Worm (Caenorhabditis elegans) whole organism, L4 larva: Measurements from ENCODE around the gene pro-2.

Experiments used
- D1046.2 ChIP-seq: fragments of 200-800 bp; sonication (Bioruptor generic); IDR thresholded peaks from 2 replicates; pipeline ENCODE4 v1.3.6; 2022; ENCODE audit warnings: missing genetic modification characterization, missing compliant biosample characterization
- F37D6.2 ChIP-seq: sonication (generic microtip); optimal IDR thresholded peaks from 2 replicates; lab custom pipeline; 2016; ENCODE audit warnings: mild to moderate bottlenecking, missing genetic modification characterization, missing compliant biosample characterization
- T20F7.1 ChIP-seq: fragments of 200-800 bp; sonication (Bioruptor generic); optimal IDR thresholded peaks from 2 replicates; lab custom pipeline; 2018; ENCODE audit warnings: mild to moderate bottlenecking, missing genetic modification characterization, missing compliant biosample characterization
- Y48G9A.11 ChIP-seq: fragments of 200-800 bp; sonication (Bioruptor generic); IDR thresholded peaks from 2 replicates; pipeline ENCODE4 v1.3.6; 2022; ENCODE audit warnings: missing genetic modification reagents, missing genetic modification characterization, missing compliant biosample characterization
- Y75B8A.6 ChIP-seq: fragments of 200-800 bp; sonication (Bioruptor generic); IDR thresholded peaks from 2 replicates; pipeline ENCODE4 v1.3.6; 2022; ENCODE audit warnings: missing genetic modification reagents, missing genetic modification characterization, missing compliant biosample characterization
- ama-1 ChIP-seq: fragments of 150-350 bp; optimal IDR thresholded peaks from 2 replicates; lab custom pipeline; 2014; ENCODE audit warnings: inconsistent platforms, mixed read lengths
- arid-1 ChIP-seq: fragments of 200-800 bp; sonication (Bioruptor generic); conservative IDR thresholded peaks from 2 replicates; pipeline ENCODE4 v1.3.6; 2022; ENCODE audit warnings: missing genetic modification reagents, missing genetic modification characterization, missing compliant biosample characterization
- ceh-20 ChIP-seq: fragments of 200-800 bp; sonication (Bioruptor generic); IDR thresholded peaks from 2 replicates; pipeline ENCODE4 v1.3.6; 2022; ENCODE audit warnings: missing genetic modification reagents, missing genetic modification characterization, missing compliant biosample characterization
- cey-2 ChIP-seq: sonication (generic microtip); optimal IDR thresholded peaks from 3 replicates; lab custom pipeline; 2017; ENCODE audit warnings: missing genetic modification characterization, mild to moderate bottlenecking, missing compliant biosample characterization, antibody characterized with exemption, borderline replicate concordance; ENCODE audit not compliant: insufficient read depth
- ctbp-1 ChIP-seq: fragments of 200-800 bp; sonication (Bioruptor generic); IDR thresholded peaks from 2 replicates; pipeline ENCODE4 v1.3.6; 2022; ENCODE audit warnings: missing genetic modification reagents, missing genetic modification characterization, missing compliant biosample characterization
- daf-12 ChIP-seq: fragments of 150-350 bp; optimal IDR thresholded peaks from 2 replicates; lab custom pipeline; 2014; ENCODE audit warnings: missing biosample characterization, missing genetic modification reagents, missing genetic modification characterization
- daf-16 ChIP-seq, 3 experiments: sonication (generic microtip); optimal IDR thresholded peaks; 2 replicates each; lab custom pipeline; 2016 to 2017; ENCODE audit warnings: missing genetic modification characterization in 3 of 3, missing genetic modification reagents in 3 of 3, mild to moderate bottlenecking in 2 of 3, missing compliant biosample characterization in 2 of 3, missing biosample characterization in 1 of 3, moderate library complexity in 1 of 3
- dmd-6 ChIP-seq: fragments of 200-800 bp; sonication (Bioruptor generic); IDR thresholded peaks from 2 replicates; pipeline ENCODE4 v1.3.6; 2022; ENCODE audit warnings: missing genetic modification reagents, missing genetic modification characterization, missing compliant biosample characterization
- dmd-8 ChIP-seq: fragments of 200-800 bp; sonication (Bioruptor generic); IDR thresholded peaks from 2 replicates; pipeline ENCODE4 v1.3.6; 2022; ENCODE audit warnings: missing genetic modification characterization, missing compliant biosample characterization
- dpl-1 ChIP-seq: fragments of 150-350 bp; optimal IDR thresholded peaks from 2 replicates; lab custom pipeline; 2014; ENCODE audit warnings: missing biosample characterization, missing genetic modification reagents, missing genetic modification characterization
- dve-1 ChIP-seq: sonication (generic microtip); optimal IDR thresholded peaks from 2 replicates; lab custom pipeline; 2017; ENCODE audit warnings: antibody characterized with exemption, mild to moderate bottlenecking, missing genetic modification characterization, missing compliant biosample characterization; ENCODE audit not compliant: insufficient read depth
- gei-8 ChIP-seq: fragments of 200-800 bp; sonication (Bioruptor generic); optimal IDR thresholded peaks from 2 replicates; lab custom pipeline; 2018; ENCODE audit warnings: mild to moderate bottlenecking, missing genetic modification characterization, missing compliant biosample characterization
- hif-1 ChIP-seq, 2 experiments: sonication (generic microtip); optimal IDR thresholded peaks; 2 replicates each; lab custom pipeline; 2016 to 2017; ENCODE audit warnings: missing compliant biosample characterization in 2 of 2, missing genetic modification characterization in 2 of 2, missing genetic modification reagents in 2 of 2, missing genotype in 2 of 2, mild to moderate bottlenecking in 1 of 2
- hlh-11 ChIP-seq: fragments of 200-800 bp; sonication (Bioruptor generic); optimal IDR thresholded peaks from 2 replicates; lab custom pipeline; 2018; ENCODE audit warnings: mild to moderate bottlenecking, missing genetic modification characterization, missing compliant biosample characterization
- hlh-30 ChIP-seq: sonication (generic microtip); optimal IDR thresholded peaks from 2 replicates; lab custom pipeline; 2017; ENCODE audit warnings: antibody characterized with exemption, mild to moderate bottlenecking, missing genetic modification characterization, missing compliant biosample characterization; ENCODE audit not compliant: insufficient read depth
- lim-7 ChIP-seq: fragments of 200-800 bp; sonication (Bioruptor generic); IDR thresholded peaks from 2 replicates; pipeline ENCODE4 v1.3.6; 2022; ENCODE audit warnings: missing genetic modification characterization, missing compliant biosample characterization
- lin-13 ChIP-seq: fragments of 150-350 bp; optimal IDR thresholded peaks from 2 replicates; lab custom pipeline; 2014; ENCODE audit warnings: missing biosample characterization, missing genetic modification reagents, missing genetic modification characterization
- lir-3 ChIP-seq: sonication (generic microtip); optimal IDR thresholded peaks from 2 replicates; lab custom pipeline; 2016; ENCODE audit warnings: mild to moderate bottlenecking, missing genetic modification characterization, missing compliant biosample characterization
- lsy-2 ChIP-seq, 2 experiments: fragments of 150-350 bp in 1 of 2; sonication (generic microtip) in 1 of 2; optimal IDR thresholded peaks; 2 replicates each; lab custom pipeline; 2014 to 2017; ENCODE audit warnings: missing biosample characterization in 2 of 2, missing genetic modification characterization in 2 of 2
- madf-9 ChIP-seq: fragments of 200-800 bp; sonication (Bioruptor generic); conservative IDR thresholded peaks from 2 replicates; pipeline ENCODE4 v1.3.6; 2022; ENCODE audit warnings: missing genetic modification reagents, missing genetic modification characterization, missing compliant biosample characterization
- mdl-1 ChIP-seq, 2 experiments: fragments of 150-350 bp in 1 of 2; sonication (generic microtip) in 1 of 2; optimal IDR thresholded peaks; 2 replicates each; lab custom pipeline; 2014 to 2017; ENCODE audit warnings: missing biosample characterization in 2 of 2, missing genetic modification characterization in 2 of 2
- mep-1 ChIP-seq: fragments of 150-350 bp; sonication (generic microtip); optimal IDR thresholded peaks from 3 replicates; lab custom pipeline; 2014; ENCODE audit warnings: missing biosample characterization, missing genetic modification characterization
- mes-2 ChIP-seq: sonication (generic microtip); optimal IDR thresholded peaks from 2 replicates; lab custom pipeline; 2016; ENCODE audit warnings: missing genotype, mild to moderate bottlenecking, missing genetic modification characterization, missing compliant biosample characterization; ENCODE audit not compliant: poor library complexity, severe bottlenecking
- mxl-2 ChIP-seq: fragments of 200-800 bp; sonication (Bioruptor generic); conservative IDR thresholded peaks from 2 replicates; pipeline ENCODE4 v1.3.6; 2022; ENCODE audit warnings: missing genetic modification reagents, missing genetic modification characterization, missing compliant biosample characterization
- nhr-102 ChIP-seq: sonication (generic microtip); optimal IDR thresholded peaks from 2 replicates; lab custom pipeline; 2016; ENCODE audit warnings: mild to moderate bottlenecking, missing genetic modification characterization, moderate library complexity, missing compliant biosample characterization
- nhr-11 ChIP-seq: fragments of 150-350 bp; optimal IDR thresholded peaks from 2 replicates; lab custom pipeline; 2014; ENCODE audit warnings: missing biosample characterization, missing genetic modification characterization
- nhr-28 ChIP-seq: fragments of 150-350 bp; optimal IDR thresholded peaks from 2 replicates; lab custom pipeline; 2014; ENCODE audit warnings: missing biosample characterization, missing genetic modification characterization
- nhr-76 ChIP-seq: fragments of 150-350 bp; optimal IDR thresholded peaks from 2 replicates; lab custom pipeline; 2014; ENCODE audit warnings: missing biosample characterization, missing genetic modification characterization
- saeg-2 ChIP-seq: fragments of 200-800 bp; sonication (Bioruptor generic); IDR thresholded peaks from 2 replicates; pipeline ENCODE4 v1.3.6; 2022; ENCODE audit warnings: missing genetic modification reagents, missing genetic modification characterization, missing compliant biosample characterization
- spr-1 ChIP-seq: sonication (generic microtip); optimal IDR thresholded peaks from 2 replicates; lab custom pipeline; 2016; ENCODE audit warnings: mild to moderate bottlenecking, missing genetic modification characterization, missing compliant biosample characterization
- tag-97 ChIP-seq: fragments of 200-800 bp; sonication (Bioruptor generic); IDR thresholded peaks from 2 replicates; pipeline ENCODE4 v1.3.6; 2022; ENCODE audit warnings: missing genetic modification characterization, missing compliant biosample characterization
- zag-1 ChIP-seq: fragments of 150-350 bp; optimal IDR thresholded peaks from 2 replicates; lab custom pipeline; 2014; ENCODE audit warnings: missing biosample characterization, missing genetic modification characterization
- zfp-3 ChIP-seq: fragments of 200-800 bp; sonication (Bioruptor generic); conservative IDR thresholded peaks from 2 replicates; pipeline ENCODE4 v1.3.6; 2022; ENCODE audit warnings: missing genetic modification reagents, missing genetic modification characterization, missing compliant biosample characterization

pro-2 gene

DNA sequence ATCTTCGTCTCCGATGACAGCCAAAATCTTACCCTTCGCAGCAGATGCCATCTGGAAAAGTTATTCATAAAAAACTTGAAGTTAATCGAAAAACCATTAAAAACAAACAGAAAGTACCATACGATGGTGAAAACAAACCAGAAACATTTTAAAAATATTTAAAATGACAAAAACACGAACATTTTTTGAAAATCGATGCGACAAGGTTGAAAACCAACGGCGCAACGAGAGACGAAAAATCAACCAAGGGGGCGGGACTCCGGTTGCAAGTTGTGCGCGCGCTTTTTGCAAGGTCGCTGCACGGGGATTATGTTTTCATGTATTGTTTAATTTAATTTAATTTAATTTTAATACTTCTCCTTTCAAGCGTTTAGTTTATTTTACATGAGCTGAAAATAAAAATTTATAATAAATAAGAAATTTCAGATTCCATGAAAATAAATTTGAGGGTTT lies 41.2 kb downstream of the pro-2 start, which contains the start of gene vha-9 (continued):
- TF ChIP-seq lir-3 (no peak), spr-1 (tag; lab: Kevin White, UChicago) (no peak), cey-2 (tag; lab: Kevin White, UChicago) (no peak), mes-2 (peak; percentile 89), lin-13 (GFP tag; lab: Kevin White, UChicago) (peak; percentile 59), nhr-28 (tag; lab: Kevin White, UChicago) (peak; percentile 62), daf-16 (GFP tag; optimal IDR thresholded peaks at IDR 0.05; lab: Kevin White, UChicago) (no peak), daf-16 (tag; optimal IDR thresholded peaks at IDR 0.05; lab: Kevin White, UChicago) (peak; percentile 56), dmd-6 (GFP tag; lab: Robert Waterston, UW) (peak; percentile 31; the same call in 1 of the 2 replicates), Y75B8A.6 (no peak), zfp-3 (no peak), zag-1 (no peak), gei-8 (GFP tag; lab: Kevin White, UChicago) (no peak), F37D6.2 (no peak), hif-1 (tag; optimal IDR thresholded peaks at IDR 0.05; lab: Kevin White, UChicago) (peak in 1 of 2 experiments; percentile 54), Y48G9A.11 (GFP tag; lab: Robert Waterston, UW) (no peak), dve-1 (peak; percentile 75), dpl-1 (peak; percentile 78), mxl-2 (no peak), nhr-11 (no peak), lim-7 (GFP tag; lab: Robert Waterston, UW) (no peak), hlh-30 (tag; lab: Kevin White, UChicago) (peak; percentile 64), nhr-76 (tag; lab: Kevin White, UChicago) (no peak), mdl-1 (tag; optimal IDR thresholded peaks at IDR 0.05; lab: Kevin White, UChicago) (peak in 1 of 2 experiments; percentile 2), ceh-20 (GFP tag; lab: Robert Waterston, UW) (no peak), madf-9 (GFP tag; lab: Robert Waterston, UW) (no peak), D1046.2 (no peak), dmd-8 (no peak), tag-97 (GFP tag; lab: Robert Waterston, UW) (no peak), nhr-102 (tag; lab: Kevin White, UChicago) (no peak)
- TF ChIP-seq, all 104 proteins: peak for 26

DNA sequence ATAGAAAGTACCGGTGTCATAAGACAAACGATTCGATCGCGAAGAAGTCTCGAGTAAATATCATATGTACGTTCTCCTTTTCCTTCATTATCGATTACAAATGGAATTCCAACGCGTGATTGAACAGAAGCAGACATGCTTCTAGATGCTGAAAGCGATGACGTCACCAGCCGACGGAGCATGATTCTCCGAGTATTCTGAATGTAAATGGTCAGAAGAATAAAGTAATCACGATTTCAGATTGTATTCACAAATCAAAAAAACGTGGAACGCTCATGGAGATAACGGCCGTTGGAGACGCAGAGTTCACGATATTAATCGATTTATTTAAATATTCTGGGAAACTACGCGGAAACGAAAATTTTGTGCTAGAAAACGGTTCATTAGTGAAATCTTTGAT lies 42.3 kb downstream of the pro-2 start, which contains the start of gene clpp-1:
Gene clpp-1, minus strand, starts transcription at position 197 of the 400 bp plus-strand sequence.
- TF ChIP-seq daf-12 (tag; lab: Kevin White, UChicago) (no peak), saeg-2 (GFP tag; lab: Robert Waterston, UW) (0 out of 2 replicates have a peak, but pooled peaks have one; percentile 47), mes-2 (peak; percentile 16), spr-1 (tag; lab: Kevin White, UChicago) (no peak), dmd-8 (no peak), dve-1 (peak; percentile 16), arid-1 (0 out of 2 replicates have a peak, but pooled peaks have one; percentile 24), dpl-1 (peak; percentile 17), hlh-30 (tag; lab: Kevin White, UChicago) (peak; percentile 29), Y75B8A.6 (0 out of 2 replicates have a peak, but pooled peaks have one; percentile 52), lsy-2 (tag; optimal IDR thresholded peaks at IDR 0.05; lab: Kevin White, UChicago) (peak in 1 of 2 experiments; percentile 31), ama-1 (lab: Kevin White, UChicago) (peak; percentile 82), lim-7 (GFP tag; lab: Robert Waterston, UW) (no peak), hlh-11 (tag; lab: Kevin White, UChicago) (peak; percentile 20), zfp-3 (peak; percentile 66; the same call in 1 of the 2 replicates), T20F7.1 (GFP tag; lab: Kevin White, UChicago) (peak; percentile 19), tag-97 (GFP tag; lab: Robert Waterston, UW) (no peak), mep-1 (tag; lab: Kevin White, UChicago) (peak; percentile 32), ctbp-1 (0 out of 2 replicates have a peak, but pooled peaks have one; percentile 6)
